Fruit fly (Drosophila melanogaster) whole organism, adult: ENCODE data around the gene temp.
A peak's percentile ranks its signal among the peaks of the same experiment; 100 is the strongest.

Experiments used
- CG11617 ChIP-seq: fragments of 200-800 bp; sonication (Bioruptor generic); optimal IDR thresholded peaks from 2 replicates; lab custom pipeline; 2017; ENCODE audit warnings: mild to moderate bottlenecking, missing biosample characterization, missing genetic modification reagents, missing genetic modification characterization
- CG12768 ChIP-seq: fragments of 200-800 bp; sonication (Bioruptor generic); optimal IDR thresholded peaks from 2 replicates; lab custom pipeline; 2017; ENCODE audit warnings: missing biosample characterization, missing genetic modification characterization, mild to moderate bottlenecking, moderate library complexity, missing genetic modification reagents
- CG14711 ChIP-seq: fragments of 200-800 bp; sonication (Bioruptor generic); optimal IDR thresholded peaks from 2 replicates; lab custom pipeline; 2018; ENCODE audit warnings: missing biosample characterization, mild to moderate bottlenecking, missing genetic modification characterization, moderate library complexity
- CG1620 ChIP-seq: fragments of 200-800 bp; sonication (Bioruptor generic); optimal IDR thresholded peaks from 2 replicates; lab custom pipeline; 2016; ENCODE audit warnings: missing biosample characterization, missing genetic modification characterization
- CG33017 ChIP-seq: fragments of 200-800 bp; sonication (Bioruptor generic); optimal IDR thresholded peaks from 2 replicates; lab custom pipeline; 2018; ENCODE audit warnings: missing biosample characterization, mild to moderate bottlenecking, missing genetic modification characterization, moderate library complexity
- CG5204 ChIP-seq: fragments of 200-800 bp; sonication (Bioruptor generic); optimal IDR thresholded peaks from 2 replicates; lab custom pipeline; 2016; ENCODE audit warnings: missing biosample characterization, missing genetic modification characterization
- CG7045 ChIP-seq: fragments of 200-800 bp; sonication (Bioruptor generic); optimal IDR thresholded peaks from 2 replicates; lab custom pipeline; 2017; ENCODE audit warnings: missing biosample characterization, mild to moderate bottlenecking, missing genetic modification characterization
- CG7101 ChIP-seq: fragments of 200-800 bp; sonication (Bioruptor generic); optimal IDR thresholded peaks from 2 replicates; lab custom pipeline; 2018; ENCODE audit warnings: missing biosample characterization, mild to moderate bottlenecking, missing genetic modification characterization, moderate library complexity
- Clk ChIP-seq: fragments of 200-800 bp; sonication (Bioruptor generic); optimal IDR thresholded peaks from 2 replicates; lab custom pipeline; 2017; ENCODE audit warnings: missing biosample characterization, missing genetic modification characterization
- Crg-1 ChIP-seq: fragments of 200-800 bp; sonication (Bioruptor generic); optimal IDR thresholded peaks from 2 replicates; lab custom pipeline; 2016; ENCODE audit warnings: missing biosample characterization, missing genetic modification characterization
- Hr96 ChIP-seq: fragments of 200-800 bp; sonication (Bioruptor generic); optimal IDR thresholded peaks from 2 replicates; lab custom pipeline; 2016; ENCODE audit warnings: missing biosample characterization, missing genetic modification characterization
- Mnt ChIP-seq: fragments of 200-800 bp; sonication (Bioruptor generic); optimal IDR thresholded peaks from 2 replicates; lab custom pipeline; 2016; ENCODE audit warnings: missing biosample characterization, mild to moderate bottlenecking, missing genetic modification characterization
- bab1 ChIP-seq: fragments of 200-800 bp; sonication (Bioruptor generic); optimal IDR thresholded peaks from 3 replicates; lab custom pipeline; 2019; ENCODE audit warnings: missing biosample characterization, mild to moderate bottlenecking, missing genetic modification characterization, moderate library complexity
- cic ChIP-seq: fragments of 200-800 bp; sonication (Bioruptor generic); optimal IDR thresholded peaks from 2 replicates; lab custom pipeline; 2017; ENCODE audit warnings: missing biosample characterization, mild to moderate bottlenecking, missing genetic modification characterization, moderate library complexity
- cnc ChIP-seq, 2 experiments: fragments of >200 bp; optimal IDR thresholded peaks; 2 replicates each; lab custom pipeline; 2017
- kay ChIP-seq: fragments of 200-800 bp; sonication (Bioruptor generic); peaks from one replicate; lab custom pipeline; 2016; ENCODE audit warnings: missing biosample characterization, missing genetic modification characterization, borderline replicate concordance
- ovo ChIP-seq: fragments of 200-800 bp; sonication (Bioruptor generic); optimal IDR thresholded peaks from 2 replicates; lab custom pipeline; 2016; ENCODE audit warnings: missing biosample characterization, missing genetic modification characterization
- pad ChIP-seq: fragments of 200-800 bp; sonication (Bioruptor generic); optimal IDR thresholded peaks from 3 replicates; lab custom pipeline; 2017; ENCODE audit warnings: missing biosample characterization, missing genetic modification characterization, mild to moderate bottlenecking, moderate library complexity, missing genetic modification reagents
- tj ChIP-seq: fragments of 200-800 bp; sonication (Bioruptor generic); optimal IDR thresholded peaks from 3 replicates; lab custom pipeline; 2017; ENCODE audit warnings: missing biosample characterization, mild to moderate bottlenecking, missing genetic modification characterization, moderate library complexity
- toe ChIP-seq: fragments of 200-800 bp; sonication (Bioruptor generic); optimal IDR thresholded peaks from 2 replicates; lab custom pipeline; 2016; ENCODE audit warnings: missing biosample characterization, missing genetic modification characterization

Gene temp

DNA sequence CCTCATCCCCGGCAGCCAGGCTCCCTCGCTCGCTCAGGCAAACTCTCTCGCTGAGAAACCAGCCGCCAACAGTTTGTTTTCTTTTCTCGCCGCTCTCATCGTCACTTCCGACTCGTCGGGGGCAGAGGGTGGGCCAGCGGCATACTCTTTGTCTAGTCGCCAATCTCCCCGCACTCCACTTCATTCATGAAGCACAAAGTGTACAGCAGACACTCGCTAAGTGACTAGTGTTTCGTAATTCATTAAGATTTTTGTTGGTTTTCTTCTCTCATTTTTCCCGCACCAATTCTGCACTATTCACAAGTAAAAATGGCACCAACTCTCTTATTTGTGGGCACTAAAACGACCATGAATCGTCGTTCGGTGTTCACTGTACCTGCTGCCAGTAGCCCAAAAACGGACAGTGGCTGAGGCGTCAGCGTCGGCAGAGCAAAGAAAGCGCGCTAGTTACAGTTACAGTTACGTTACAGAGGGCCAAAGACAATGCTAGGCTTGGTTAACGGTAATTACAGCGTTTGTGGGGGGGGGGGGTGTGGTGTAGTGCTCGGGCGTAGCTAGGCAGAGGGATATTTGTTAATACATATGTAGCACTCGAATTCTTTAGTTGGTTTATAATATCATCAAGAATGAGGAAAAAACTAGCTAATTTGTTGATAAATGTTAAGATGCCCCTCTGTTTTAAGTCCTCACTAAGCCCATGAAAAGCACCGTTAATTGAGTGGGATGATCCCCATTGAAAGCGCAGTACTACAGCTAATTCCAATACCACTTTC, 35.3 kb upstream of the temp start:
- TF ChIP-seq CG14711 (tag; lab: Kevin White, UChicago) (peak; percentile 83), CG33017 (peak; percentile 60), CG5204 (GFP tag; lab: Kevin White, UChicago) (peak; percentile 31), pad (peak; percentile 98), Mnt (GFP tag; lab: Kevin White, UChicago) (peak; percentile 79), Clk (peak; percentile 27), bab1 (peak; percentile 97), kay (GFP tag; lab: Kevin White, UChicago) (no peak), cnc (optimal IDR thresholded peaks at IDR 0.05; lab: Kevin White, UChicago) (no peak), cic (peak; percentile 66), ovo (GFP tag; lab: Kevin White, UChicago) (peak; percentile 97), CG7101 (tag; lab: Kevin White, UChicago) (peak; percentile 89), Hr96 (GFP tag; lab: Kevin White, UChicago) (peak; percentile 80), CG1620 (GFP tag; lab: Kevin White, UChicago) (peak; percentile 68), toe (GFP tag; lab: Kevin White, UChicago) (no peak), CG7045 (GFP tag; lab: Kevin White, UChicago) (peak; percentile 29), tj (GFP tag; lab: Kevin White, UChicago) (peak; percentile 43), CG11617 (GFP tag; lab: Kevin White, UChicago) (peak; percentile 71), CG12768 (GFP tag; lab: Kevin White, UChicago) (peak; percentile 53), Crg-1 (peak; percentile 90)

DNA sequence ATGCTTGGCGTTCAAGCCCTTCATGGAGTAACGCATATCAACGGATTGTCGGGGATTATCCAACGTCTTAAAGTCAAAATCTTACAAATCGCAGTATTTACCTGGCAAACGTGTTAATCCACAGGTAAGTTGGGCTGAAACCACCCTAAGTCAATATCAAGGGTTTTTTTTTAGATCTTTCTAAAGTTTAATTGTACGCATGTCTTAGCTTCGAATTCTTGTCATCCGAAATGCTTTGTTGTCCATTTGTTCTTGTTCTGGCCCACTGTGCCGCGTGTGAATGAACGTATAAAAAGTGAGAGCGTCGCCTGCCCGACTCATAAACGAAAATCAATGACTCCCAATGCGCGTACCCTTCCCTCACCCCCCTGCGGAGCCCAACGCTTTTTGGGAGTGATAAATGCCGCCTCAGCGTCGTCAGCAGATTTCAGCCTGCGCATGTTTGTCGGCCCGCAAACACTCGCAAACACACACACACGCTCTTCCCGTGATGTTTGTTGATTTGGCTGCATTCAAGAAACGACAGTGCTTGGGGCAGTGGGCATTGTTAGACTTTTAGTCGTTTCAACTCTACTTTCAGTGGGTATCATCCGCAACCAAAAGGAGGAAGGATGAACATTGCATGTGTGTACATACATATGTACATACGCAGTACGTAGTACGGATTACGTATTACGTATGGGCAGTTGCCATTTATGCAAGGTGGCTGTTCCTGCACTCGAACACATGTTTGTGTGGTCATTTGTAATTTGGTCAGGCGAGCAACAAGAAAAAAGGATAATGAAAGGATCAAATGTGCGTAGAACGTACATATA, 34.1 kb upstream of the temp start:
- TF ChIP-seq tj (GFP tag; lab: Kevin White, UChicago) (peak; percentile 98), CG5204 (GFP tag; lab: Kevin White, UChicago) (peak; percentile 82), Clk (peak; percentile 67), bab1 (peak; percentile 88), kay (GFP tag; lab: Kevin White, UChicago) (no peak), cnc (optimal IDR thresholded peaks at IDR 0.05; lab: Kevin White, UChicago) (no peak), Mnt (GFP tag; lab: Kevin White, UChicago) (peak; percentile 73), CG12768 (GFP tag; lab: Kevin White, UChicago) (peak; percentile 83), pad (peak; percentile 74), CG7101 (tag; lab: Kevin White, UChicago) (peak; percentile 86), cic (peak; percentile 57), CG7045 (GFP tag; lab: Kevin White, UChicago) (peak; percentile 71), Hr96 (GFP tag; lab: Kevin White, UChicago) (peak; percentile 95), Crg-1 (peak; percentile 69), CG14711 (tag; lab: Kevin White, UChicago) (peak; percentile 76), ovo (GFP tag; lab: Kevin White, UChicago) (peak; percentile 58), CG1620 (GFP tag; lab: Kevin White, UChicago) (peak; percentile 83), CG11617 (GFP tag; lab: Kevin White, UChicago) (peak; percentile 94), toe (GFP tag; lab: Kevin White, UChicago) (peak; percentile 69), CG33017 (peak; percentile 69)

dm6 chrX:2295435-2296229, 33.3 kb upstream of the temp start, which contains the start of gene Raf:
Gene Raf (plus strand): TSS chrX:2295466.
- TF ChIP-seq CG7101 (tag; lab: Kevin White, UChicago): no peak
- no peak for TF ChIP-seq tj (GFP tag; lab: Kevin White, UChicago)
- TF ChIP-seq Mnt (GFP tag; lab: Kevin White, UChicago): no peak
- peak; percentile 79 for TF ChIP-seq Crg-1
- no peak for TF ChIP-seq kay (GFP tag; lab: Kevin White, UChicago)
- no peak for TF ChIP-seq toe (GFP tag; lab: Kevin White, UChicago)
- no peak for TF ChIP-seq Clk
- peak; percentile 72 for TF ChIP-seq ovo (GFP tag; lab: Kevin White, UChicago)
- no peak for TF ChIP-seq cnc (optimal IDR thresholded peaks at IDR 0.05; lab: Kevin White, UChicago)
- no peak for TF ChIP-seq Hr96 (GFP tag; lab: Kevin White, UChicago)
- TF ChIP-seq CG7045 (GFP tag; lab: Kevin White, UChicago): no peak
- TF ChIP-seq CG33017: no peak
- TF ChIP-seq CG12768 (GFP tag; lab: Kevin White, UChicago): no peak
- peak; percentile 84 for TF ChIP-seq pad

DNA sequence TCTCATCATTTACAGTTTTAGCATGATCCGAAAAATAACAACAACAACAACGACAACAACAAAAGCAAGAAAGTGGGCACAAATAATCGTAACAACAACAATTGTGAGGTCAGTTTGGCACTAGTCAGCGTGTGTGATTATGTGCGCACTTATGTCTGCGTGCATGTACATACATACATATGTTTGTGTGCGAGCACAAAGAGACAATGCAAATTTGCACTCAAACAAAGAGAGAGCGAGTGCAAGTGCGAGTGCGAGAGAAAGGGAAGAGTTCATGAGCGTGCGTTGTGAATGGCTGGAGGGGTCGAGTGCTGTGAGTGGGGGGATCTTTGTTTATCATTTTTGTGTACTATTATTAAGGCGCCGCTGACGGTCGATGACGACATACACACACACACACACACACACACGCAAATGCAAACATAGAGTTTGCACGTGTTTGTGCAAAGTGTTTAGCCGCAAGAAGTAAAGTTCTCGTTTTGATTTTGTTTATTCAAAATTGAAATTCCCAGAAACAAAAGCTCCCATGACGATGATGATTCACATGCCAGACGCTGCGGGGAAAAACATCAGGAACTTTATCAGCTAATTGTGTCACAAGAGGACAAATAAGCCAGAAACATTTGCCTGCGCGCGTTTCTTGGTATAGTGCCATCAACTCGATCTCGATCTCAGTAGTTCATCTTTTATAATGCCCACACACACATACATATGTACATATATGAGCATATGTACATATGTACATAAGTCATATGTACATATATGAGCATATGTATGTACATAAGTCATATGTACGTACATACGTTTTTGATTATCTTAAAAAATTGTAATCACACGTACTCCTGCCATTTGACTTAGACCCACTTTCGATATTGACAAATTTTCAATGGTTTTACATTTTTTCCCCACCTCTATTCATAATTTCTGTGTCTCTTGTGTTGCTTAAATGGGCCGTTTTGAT, 32.4 kb upstream of the temp start:
- TF ChIP-seq bab1 (peak; percentile 50), Mnt (GFP tag; lab: Kevin White, UChicago) (peak; percentile 39), CG5204 (GFP tag; lab: Kevin White, UChicago) (no peak), Clk (no peak), cic (peak; percentile 20), pad (peak; percentile 61), CG7101 (tag; lab: Kevin White, UChicago) (peak; percentile 42), CG14711 (tag; lab: Kevin White, UChicago) (peak; percentile 47), CG33017 (no peak), tj (GFP tag; lab: Kevin White, UChicago) (peak; percentile 44)
